Worm (Caenorhabditis elegans) whole organism, young adult: ENCODE results near the gene srxa-10.

Source experiments
- B0336.3 ChIP-seq: fragments of 200-800 bp; sonication (Bioruptor generic); IDR thresholded peaks from 2 replicates; pipeline ENCODE4 v1.3.6; 2022; ENCODE audit warnings: missing genetic modification characterization, missing compliant biosample characterization
- D2030.7 ChIP-seq: fragments of 200-800 bp; sonication (Bioruptor generic); IDR thresholded peaks from 2 replicates; pipeline ENCODE4 v1.3.6; 2022; ENCODE audit warnings: missing genetic modification reagents, missing genetic modification characterization, missing compliant biosample characterization
- F22D6.2 ChIP-seq: sonication (generic microtip); optimal IDR thresholded peaks from 2 replicates; lab custom pipeline; 2016; ENCODE audit warnings: mild to moderate bottlenecking, missing genetic modification characterization, missing compliant biosample characterization
- F23B12.7 ChIP-seq: sonication (generic microtip); optimal IDR thresholded peaks from 2 replicates; lab custom pipeline; 2017; ENCODE audit warnings: missing genetic modification characterization, mild to moderate bottlenecking, missing compliant biosample characterization, antibody characterized with exemption, moderate library complexity; ENCODE audit not compliant: insufficient read depth
- F49E8.2 ChIP-seq: sonication (generic microtip); optimal IDR thresholded peaks from 3 replicates; lab custom pipeline; 2017; ENCODE audit warnings: missing genetic modification characterization, mild to moderate bottlenecking, missing compliant biosample characterization, antibody characterized with exemption, moderate library complexity; ENCODE audit not compliant: insufficient read depth
- F55B11.4 ChIP-seq: sonication (generic microtip); optimal IDR thresholded peaks from 2 replicates; lab custom pipeline; 2016; ENCODE audit warnings: missing compliant biosample characterization, missing genetic modification characterization, borderline replicate concordance; ENCODE audit not compliant: insufficient read depth
- K11D2.4 ChIP-seq: fragments of 200-800 bp; sonication (Bioruptor generic); IDR thresholded peaks from 2 replicates; pipeline ENCODE4 v1.3.6; 2022; ENCODE audit warnings: missing genetic modification reagents, missing genetic modification characterization, missing compliant biosample characterization
- T07F8.4 ChIP-seq: sonication (generic microtip); optimal IDR thresholded peaks from 2 replicates; lab custom pipeline; 2016; ENCODE audit warnings: mild to moderate bottlenecking, missing genetic modification characterization, moderate library complexity, missing compliant biosample characterization
- T26A5.8 ChIP-seq: sonication (generic microtip); optimal IDR thresholded peaks from 2 replicates; lab custom pipeline; 2016; ENCODE audit warnings: missing genetic modification characterization, missing compliant biosample characterization
- Y53F4B.3 ChIP-seq: fragments of 200-800 bp; sonication (Bioruptor generic); IDR thresholded peaks from 2 replicates; pipeline ENCODE4 v1.3.6; 2022; ENCODE audit warnings: missing genetic modification reagents, missing genetic modification characterization, missing compliant biosample characterization
- ceh-58 ChIP-seq: fragments of 200-800 bp; sonication (Bioruptor generic); IDR thresholded peaks from 2 replicates; pipeline ENCODE4 v1.3.6; 2022; ENCODE audit warnings: missing genetic modification characterization, missing compliant biosample characterization
- chd-7 ChIP-seq: sonication (generic microtip); optimal IDR thresholded peaks from 2 replicates; lab custom pipeline; 2016; ENCODE audit warnings: mild to moderate bottlenecking, missing genetic modification characterization, moderate library complexity, missing compliant biosample characterization
- dpl-1 ChIP-seq: fragments of 150-350 bp; optimal IDR thresholded peaks from 2 replicates; lab custom pipeline; 2014; ENCODE audit warnings: missing biosample characterization, missing genetic modification reagents, missing genetic modification characterization
- ets-4 ChIP-seq: fragments of 200-800 bp; sonication (Bioruptor generic); optimal IDR thresholded peaks from 2 replicates; lab custom pipeline; 2018; ENCODE audit warnings: mild to moderate bottlenecking, missing genetic modification characterization, missing compliant biosample characterization
- hmg-20 ChIP-seq: fragments of 200-800 bp; sonication (Bioruptor generic); IDR thresholded peaks from 2 replicates; pipeline ENCODE4 v1.3.6; 2022; ENCODE audit warnings: missing genetic modification reagents, missing genetic modification characterization, missing compliant biosample characterization
- lin-35 ChIP-seq, 3 experiments: fragments of 150-350 bp in 2 of 3; sonication (generic microtip) in 1 of 3; optimal IDR thresholded peaks; 2 replicates each; lab custom pipeline; 2014 to 2018; ENCODE audit warnings: missing biosample characterization in 3 of 3, missing genetic modification characterization in 3 of 3, missing genetic modification reagents in 3 of 3
- lin-40 ChIP-seq: sonication (generic microtip); optimal IDR thresholded peaks from 2 replicates; lab custom pipeline; 2016; ENCODE audit warnings: missing genetic modification characterization, mild to moderate bottlenecking, missing compliant biosample characterization, missing genotype, missing genetic modification reagents
- lsl-1 ChIP-seq: fragments of 200-800 bp; sonication (Bioruptor generic); optimal IDR thresholded peaks from 2 replicates; lab custom pipeline; 2018; ENCODE audit warnings: mild to moderate bottlenecking, missing genetic modification characterization, moderate library complexity, missing compliant biosample characterization
- madf-10 ChIP-seq: sonication (generic microtip); optimal IDR thresholded peaks from 2 replicates; lab custom pipeline; 2016; ENCODE audit warnings: mild to moderate bottlenecking, missing genetic modification characterization, missing compliant biosample characterization
- madf-3 ChIP-seq: fragments of 200-800 bp; sonication (Bioruptor generic); IDR thresholded peaks from 2 replicates; pipeline ENCODE4 v1.3.6; 2022; ENCODE audit warnings: missing genetic modification reagents, missing genetic modification characterization, missing compliant biosample characterization
- madf-8 ChIP-seq: fragments of 200-800 bp; sonication (Bioruptor generic); conservative IDR thresholded peaks from 2 replicates; pipeline ENCODE4 v1.3.6; 2022; ENCODE audit warnings: missing genetic modification reagents, missing genetic modification characterization, missing compliant biosample characterization
- mxl-1 ChIP-seq: sonication (generic microtip); optimal IDR thresholded peaks from 2 replicates; lab custom pipeline; 2016; ENCODE audit warnings: missing genetic modification characterization, missing compliant biosample characterization
- nhr-27 ChIP-seq: fragments of 200-800 bp; sonication (Bioruptor generic); optimal IDR thresholded peaks from 2 replicates; lab custom pipeline; 2018; ENCODE audit warnings: mild to moderate bottlenecking, missing genetic modification characterization, moderate library complexity, missing compliant biosample characterization
- nhr-90 ChIP-seq: sonication (generic microtip); optimal IDR thresholded peaks from 2 replicates; lab custom pipeline; 2016; ENCODE audit warnings: missing genotype, mild to moderate bottlenecking, missing genetic modification characterization, missing compliant biosample characterization
- pha-4 ChIP-seq: fragments of 150-350 bp; sonication (generic microtip); optimal IDR thresholded peaks from 2 replicates; lab custom pipeline; 2014; ENCODE audit warnings: missing biosample characterization, missing genetic modification reagents, missing genetic modification characterization
- rcor-1 ChIP-seq: fragments of 200-800 bp; sonication (Bioruptor generic); IDR thresholded peaks from 2 replicates; pipeline ENCODE4 v1.3.6; 2022; ENCODE audit warnings: missing genetic modification reagents, missing genetic modification characterization, missing compliant biosample characterization
- rec-8 ChIP-seq, 2 experiments: sonication (generic microtip); optimal IDR thresholded peaks; 2 replicates each; lab custom pipeline; 2016; ENCODE audit warnings: mild to moderate bottlenecking in 2 of 2, missing genetic modification characterization in 2 of 2, missing genetic modification reagents in 2 of 2, missing genotype in 2 of 2, missing biosample characterization in 1 of 2, missing compliant biosample characterization in 1 of 2, moderate library complexity in 1 of 2
- repo-1 ChIP-seq: sonication (generic microtip); optimal IDR thresholded peaks from 2 replicates; lab custom pipeline; 2017; ENCODE audit warnings: mild to moderate bottlenecking, missing genetic modification characterization, missing compliant biosample characterization
- sdz-38 ChIP-seq: sonication (generic microtip); optimal IDR thresholded peaks from 2 replicates; lab custom pipeline; 2016; ENCODE audit warnings: missing genotype, missing genetic modification characterization, missing compliant biosample characterization
- snpc-1.1 ChIP-seq: sonication (generic microtip); optimal IDR thresholded peaks from 2 replicates; lab custom pipeline; 2017; ENCODE audit warnings: missing genetic modification characterization, mild to moderate bottlenecking, missing compliant biosample characterization, antibody characterized with exemption, moderate library complexity, missing genotype, missing genetic modification reagents; ENCODE audit not compliant: insufficient read depth
- ztf-18 ChIP-seq: sonication (generic microtip); optimal IDR thresholded peaks from 2 replicates; lab custom pipeline; 2016; ENCODE audit warnings: missing genotype, mild to moderate bottlenecking, missing genetic modification characterization, missing compliant biosample characterization
- ztf-22 ChIP-seq: fragments of 200-800 bp; sonication (Bioruptor generic); optimal IDR thresholded peaks from 2 replicates; lab custom pipeline; 2018; ENCODE audit warnings: mild to moderate bottlenecking, missing genetic modification characterization, moderate library complexity, missing compliant biosample characterization
- ztf-25 ChIP-seq: fragments of 200-800 bp; sonication (Bioruptor generic); IDR thresholded peaks from 2 replicates; pipeline ENCODE4 v1.3.6; 2022; ENCODE audit warnings: missing genetic modification reagents, missing genetic modification characterization, missing compliant biosample characterization
- ztf-28 ChIP-seq: fragments of 200-800 bp; sonication (Bioruptor generic); IDR thresholded peaks from 2 replicates; pipeline ENCODE4 v1.3.6; 2022; ENCODE audit warnings: missing genetic modification reagents, missing genetic modification characterization, missing compliant biosample characterization
- ztf-3 ChIP-seq: fragments of 200-800 bp; sonication (Bioruptor generic); optimal IDR thresholded peaks from 2 replicates; lab custom pipeline; 2018; ENCODE audit warnings: mild to moderate bottlenecking, missing genetic modification characterization, missing compliant biosample characterization
- ztf-6 ChIP-seq: fragments of 200-800 bp; sonication (Bioruptor generic); IDR thresholded peaks from 2 replicates; pipeline ENCODE4 v1.3.6; 2022; ENCODE audit warnings: missing genetic modification reagents, missing genetic modification characterization, missing compliant biosample characterization

srxa-10 gene

DNA sequence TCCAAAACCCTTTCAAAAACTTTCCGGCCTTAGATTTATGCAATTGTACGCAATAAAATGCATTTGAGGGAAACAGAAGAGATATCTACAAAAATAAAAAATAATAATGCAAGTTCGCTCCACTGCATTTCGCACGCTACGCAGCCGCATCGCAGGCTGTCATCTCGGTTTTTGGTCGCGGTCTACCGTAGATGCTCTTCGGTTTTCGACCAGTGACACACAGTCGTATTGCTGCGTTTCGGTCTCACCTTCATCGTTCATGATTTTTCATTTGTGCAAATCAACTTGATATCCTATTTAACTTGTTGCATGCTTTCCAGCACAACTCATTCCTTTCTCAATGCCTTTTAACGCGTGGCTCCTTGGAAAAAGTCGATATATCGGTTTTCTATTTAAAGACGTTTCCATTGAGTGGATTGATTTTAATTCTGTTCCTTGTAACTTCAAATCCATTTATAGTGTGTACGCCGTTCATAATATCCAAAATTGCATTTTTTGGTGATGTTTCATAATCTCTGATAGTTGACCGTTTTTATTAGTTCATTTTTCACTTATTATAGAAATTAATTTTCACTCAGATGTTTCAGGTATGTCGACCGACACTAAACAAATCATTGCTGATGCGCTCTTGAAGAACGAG lies 15.6 kb downstream of the srxa-10 start, which contains the start of gene vha-1 (continued):
- TF ChIP-seq mxl-1 (tag; lab: Kevin White, UChicago) (no peak), chd-7 (no peak), lsl-1 (GFP tag; lab: Kevin White, UChicago) (peak; percentile 67), K11D2.4 (GFP tag; lab: Robert Waterston, UW) (peak; percentile 40; the same call in 1 of the 2 replicates), ztf-25 (GFP tag; lab: Robert Waterston, UW) (no peak), madf-8 (GFP tag; lab: Robert Waterston, UW) (no peak), ceh-58 (GFP tag; lab: Robert Waterston, UW) (no peak), F23B12.7 (tag; lab: Kevin White, UChicago) (peak; percentile 54), hmg-20 (GFP tag; lab: Robert Waterston, UW) (no peak), snpc-1.1 (no peak), sdz-38 (no peak), lin-40 (tag; lab: Kevin White, UChicago) (peak; percentile 76), D2030.7 (GFP tag; lab: Robert Waterston, UW) (peak; percentile 47; the same call in 1 of the 2 replicates), T26A5.8 (tag; lab: Kevin White, UChicago) (no peak), pha-4 (tag; lab: Kevin White, UChicago) (peak; percentile 92), rcor-1 (GFP tag; lab: Robert Waterston, UW) (peak; percentile 77; the same call in 1 of the 2 replicates), nhr-27 (tag; lab: Kevin White, UChicago) (no peak), nhr-90 (tag; lab: Kevin White, UChicago) (peak; percentile 76), Y53F4B.3 (GFP tag; lab: Robert Waterston, UW) (no peak), lin-35 (GFP tag; optimal IDR thresholded peaks at IDR 0.05; lab: Kevin White, UChicago) (peak in 1 of 3 experiments; percentile 55), F49E8.2 (peak; percentile 30), ztf-28 (GFP tag; lab: Robert Waterston, UW) (no peak), ztf-18 (tag; lab: Kevin White, UChicago) (peak; percentile 51), madf-10 (tag; lab: Kevin White, UChicago) (peak; percentile 52), ztf-3 (GFP tag; lab: Kevin White, UChicago) (no peak), T07F8.4 (tag; lab: Kevin White, UChicago) (no peak), ztf-6 (GFP tag; lab: Robert Waterston, UW) (0 out of 2 replicates have a peak, but pooled peaks have one; percentile 45), dpl-1 (GFP tag; lab: Kevin White, UChicago) (no peak), B0336.3 (GFP tag; lab: Robert Waterston, UW) (0 out of 2 replicates have a peak, but pooled peaks have one; percentile 54), ets-4 (GFP tag; lab: Kevin White, UChicago) (peak; percentile 34), repo-1 (tag; lab: Kevin White, UChicago) (no peak), rec-8 (tag; optimal IDR thresholded peaks at IDR 0.05; lab: Kevin White, UChicago) (no peak), ztf-22 (no peak), F22D6.2 (tag; lab: Kevin White, UChicago) (no peak)

ce11 chrIII:9780254-9780653 lies 16.1 kb downstream of the srxa-10 start, which contains the start of gene sqv-3:
Gene sqv-3 (minus strand): TSS chrIII:9780354.
- TF ChIP-seq madf-3 (GFP tag; lab: Robert Waterston, UW), result 0 out of 2 replicates have a peak, but pooled peaks have one; percentile 55
- no peak for TF ChIP-seq F55B11.4 (tag; lab: Kevin White, UChicago)
